Fruit fly (Drosophila melanogaster) whole organism, prepupa: Measurements from ENCODE around the gene CG1136.

Experiments
- CG11762 ChIP-seq: fragments of 200-800 bp; sonication (Bioruptor generic); optimal IDR thresholded peaks from 3 replicates; lab custom pipeline; 2016; ENCODE audit warnings: missing biosample characterization, missing genetic modification characterization; ENCODE audit not compliant: insufficient read depth
- CG8319 ChIP-seq: fragments of 200-800 bp; sonication (Bioruptor generic); optimal IDR thresholded peaks from 3 replicates; lab custom pipeline; 2016; ENCODE audit warnings: missing biosample characterization, missing genetic modification characterization
- Lpt ChIP-seq: fragments of 200-800 bp; sonication (Bioruptor generic); optimal IDR thresholded peaks from 3 replicates; lab custom pipeline; 2016; ENCODE audit warnings: missing biosample characterization, missing genetic modification characterization

- no peak for TF ChIP-seq Lpt
- TF ChIP-seq CG11762 = no peak
- no peak for TF ChIP-seq CG8319
Measured at dm6 chr3L:4035499-4035898, 10.9 kb upstream of the CG1136 start, which contains the start of gene Gr64f.
